Worm (Caenorhabditis elegans): ENCODE measurements around the gene ZK593.2.

The ZK593.2 gene

DNA sequence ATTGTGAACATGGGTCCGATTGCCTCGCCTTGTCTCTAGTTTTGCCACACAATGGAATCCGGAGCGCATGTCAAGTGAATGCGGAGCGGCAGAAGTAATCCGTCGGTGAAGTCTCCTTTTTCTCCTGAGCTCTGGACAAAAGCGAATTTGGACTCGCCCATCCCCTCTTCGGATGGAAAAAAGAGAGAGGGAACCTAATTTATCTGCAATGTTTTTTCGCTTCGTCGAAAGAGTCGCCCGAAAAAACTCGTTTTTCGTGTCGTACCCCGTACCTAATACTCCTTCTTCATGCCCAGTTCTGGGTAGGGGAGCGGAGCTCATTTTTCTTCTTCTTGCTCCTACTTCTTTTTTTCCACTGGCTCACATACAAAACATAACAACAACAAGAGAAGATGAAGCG is 43.0 kb upstream of the ZK593.2 start:
- TF ChIP-seq him-1 (tag; optimal IDR thresholded peaks at IDR 0.05): no peak
- no peak for TF ChIP-seq nfya-1 (tag; optimal IDR thresholded peaks at IDR 0.05; ENCODE audit: borderline replicate concordance, insufficient read depth)
- no peak for TF ChIP-seq F23B12.7 (tag; optimal IDR thresholded peaks at IDR 0.05; ENCODE audit: insufficient read depth)
- no peak for TF ChIP-seq hmg-1.2 (GFP tag; IDR thresholded peaks at IDR 0.05)
- no peak for TF ChIP-seq xnd-1 (tag; optimal IDR thresholded peaks at IDR 0.05)
- TF ChIP-seq tbp1 (GFP tag; optimal IDR thresholded peaks at IDR 0.05): no peak
- TF ChIP-seq ama-1 (optimal IDR thresholded peaks at IDR 0.05): no peak
- no peak for TF ChIP-seq ama-1 (GFP tag; optimal IDR thresholded peaks at IDR 0.05)
- no peak for TF ChIP-seq lin-40 (tag; optimal IDR thresholded peaks at IDR 0.05)
- no peak for TF ChIP-seq ceh-40 (GFP tag; IDR thresholded peaks at IDR 0.05)
- TF ChIP-seq lsy-27 (tag; optimal IDR thresholded peaks at IDR 0.05; ENCODE audit: borderline replicate concordance, insufficient read depth): no peak

ce11 chrIV:10874527-10874926 is 38.7 kb upstream of the ZK593.2 start, which contains the start of gene F13E9.12:
F13E9.12 (minus strand) TSS chrIV:10874627.
- TF ChIP-seq ceh-100 (GFP tag; IDR thresholded peaks at IDR 0.05): no peak
- TF ChIP-seq F39B2.1 (GFP tag; IDR thresholded peaks at IDR 0.05): no peak
- no peak for TF ChIP-seq lin-40 (tag; optimal IDR thresholded peaks at IDR 0.05)
- TF ChIP-seq F33H1.4 (GFP tag; IDR thresholded peaks at IDR 0.05): no peak
- no peak for TF ChIP-seq nhr-90 (tag; optimal IDR thresholded peaks at IDR 0.05)

DNA sequence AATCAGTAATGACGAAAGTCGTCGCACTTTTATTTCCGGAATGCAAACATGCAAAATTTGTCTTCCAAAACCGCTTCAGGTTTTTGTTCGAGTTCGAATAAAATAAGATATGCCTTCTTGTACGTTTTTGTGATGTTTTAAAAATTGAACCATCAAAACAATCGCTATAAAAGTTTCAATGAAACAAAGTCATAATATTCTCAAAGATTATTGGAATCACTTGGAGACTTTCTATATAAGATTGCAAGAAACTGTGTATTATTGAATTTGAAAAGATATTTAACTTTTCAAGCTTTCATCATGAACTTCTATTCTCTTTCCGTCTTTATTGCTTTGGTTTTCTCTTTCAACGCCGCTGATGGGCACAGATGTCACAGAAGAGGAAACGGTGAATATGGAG is 36.3 kb upstream of the ZK593.2 start, which contains the start of gene fipr-14:
Gene fipr-14 (plus strand): TSS at position 301 of the 400 bp plus-strand sequence.
- TF ChIP-seq hlh-12 (tag; optimal IDR thresholded peaks at IDR 0.05) (no peak), lin-35 (GFP tag; optimal IDR thresholded peaks at IDR 0.05) (no peak), dox-1 (GFP tag; IDR thresholded peaks at IDR 0.05) (no peak), egrh-3 (GFP tag; IDR thresholded peaks at IDR 0.05) (no peak), mxl-1 (tag; optimal IDR thresholded peaks at IDR 0.05) (no peak), hmg-20 (GFP tag; IDR thresholded peaks at IDR 0.05) (no peak), F52B5.7 (tag; optimal IDR thresholded peaks at IDR 0.05) (no peak), B0261.1 (tag; optimal IDR thresholded peaks at IDR 0.05) (no peak), ztf-3 (GFP tag; optimal IDR thresholded peaks at IDR 0.05) (no peak)

DNA sequence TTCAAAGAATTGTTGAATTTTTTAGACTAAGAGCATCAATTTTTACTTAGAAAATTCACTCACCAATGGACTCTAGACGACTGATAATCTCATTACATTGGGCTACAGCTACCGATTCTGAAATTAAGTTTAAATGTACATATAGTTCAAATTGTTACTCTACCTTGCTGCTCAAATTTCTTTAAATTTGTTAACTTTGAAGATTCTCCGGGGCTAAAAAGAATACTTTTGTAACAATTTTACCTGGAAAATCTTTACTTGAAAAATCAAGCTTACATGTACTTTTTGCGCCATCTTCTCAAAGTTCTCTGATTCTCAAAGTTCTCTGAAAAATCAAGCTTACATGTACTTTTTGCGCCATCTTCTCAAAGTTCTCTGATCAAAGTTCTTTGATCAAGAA is 33.6 kb upstream of the ZK593.2 start, which contains the start of gene sdz-13:
Gene sdz-13 (minus strand): TSS at position 101 of the 400 bp plus-strand sequence.
- TF ChIP-seq attf-5 (GFP tag; optimal IDR thresholded peaks at IDR 0.05) (no peak), B0019.2 (GFP tag; conservative IDR thresholded peaks at IDR 0.05) (no peak), athp-1 (tag; optimal IDR thresholded peaks at IDR 0.05) (no peak), T07F8.4 (tag; optimal IDR thresholded peaks at IDR 0.05) (no peak), C06A6.2 (GFP tag; conservative IDR thresholded peaks at IDR 0.05) (no peak), ekl-4 (GFP tag; IDR thresholded peaks at IDR 0.05) (no peak), tbp1 (GFP tag; optimal IDR thresholded peaks at IDR 0.05) (no peak), Y53G8AR.9 (GFP tag; conservative IDR thresholded peaks at IDR 0.05) (no peak), die-1 (tag; optimal IDR thresholded peaks at IDR 0.05) (no peak), ztf-22 (GFP tag; optimal IDR thresholded peaks at IDR 0.05) (no peak), snpc-4 (GFP tag; optimal IDR thresholded peaks at IDR 0.05) (no peak), snpc-4 (tag; optimal IDR thresholded peaks at IDR 0.05) (no peak), ztf-3 (GFP tag; optimal IDR thresholded peaks at IDR 0.05) (no peak), efl-1 (GFP tag; optimal IDR thresholded peaks at IDR 0.05) (no peak), snpc-3.4 (tag; optimal IDR thresholded peaks at IDR 0.05) (no peak), dox-1 (GFP tag; IDR thresholded peaks at IDR 0.05) (no peak), Y53F4B.3 (GFP tag; IDR thresholded peaks at IDR 0.05) (no peak), aptf-3 (GFP tag; IDR thresholded peaks at IDR 0.05) (no peak), hlh-12 (tag; optimal IDR thresholded peaks at IDR 0.05) (no peak), F55B11.4 (tag; optimal IDR thresholded peaks at IDR 0.05; ENCODE audit: borderline replicate concordance, insufficient read depth) (no peak)

Data from whole organism, young adult.